Worm (Caenorhabditis elegans) whole organism, late embryonic: ENCODE measurements around the gene cal-2.

ENCODE experiments used
- ama-1 ChIP-seq: fragments of 150-350 bp; optimal IDR thresholded peaks from 2 replicates; lab custom pipeline; 2014
- madf-2 ChIP-seq: sonication (generic microtip); optimal IDR thresholded peaks from 2 replicates; lab custom pipeline; 2017; ENCODE audit warnings: missing genetic modification characterization, missing compliant biosample characterization

DNA sequence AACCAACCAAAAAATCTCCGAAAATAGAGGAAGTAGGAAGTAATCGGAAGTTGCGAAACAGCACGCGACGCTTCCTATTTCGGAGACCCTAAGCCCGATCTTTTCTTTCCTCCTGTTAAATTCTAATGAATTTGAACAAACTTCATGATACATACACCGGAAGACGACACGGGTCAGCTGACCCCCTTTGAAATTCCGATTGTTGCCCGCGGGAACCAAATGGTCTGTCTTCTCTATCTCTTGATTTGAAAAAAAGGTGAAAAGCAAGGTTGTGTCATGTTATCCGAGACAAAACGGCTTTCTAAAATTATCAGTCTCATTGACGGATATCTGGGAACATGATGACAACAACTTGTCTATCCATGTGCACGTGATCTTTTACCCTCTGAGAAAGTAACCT is 1.4 kb upstream of the cal-2 start:
- no peak for TF ChIP-seq ama-1 (lab: Kevin White, UChicago)
- TF ChIP-seq madf-2, result no peak
